Fruit fly (Drosophila melanogaster) whole organism, wandering third instar larva: ENCODE results near the gene CG6865.

Experiments
- Abd-B ChIP-seq: fragments of >200 bp; optimal IDR thresholded peaks from 2 replicates; lab custom pipeline; 2017; ENCODE audit warnings: missing biosample characterization, missing genetic modification characterization
- CG9705 ChIP-seq: fragments of 200-800 bp; sonication (Bioruptor generic); optimal IDR thresholded peaks from 2 replicates; lab custom pipeline; 2018; ENCODE audit warnings: missing biosample characterization, mild to moderate bottlenecking, missing genetic modification characterization
- CrebA ChIP-seq: fragments of 200-800 bp; sonication (Bioruptor generic); optimal IDR thresholded peaks from 2 replicates; lab custom pipeline; 2016; ENCODE audit warnings: missing biosample characterization, mild to moderate bottlenecking, missing genetic modification characterization, borderline replicate concordance
- Dfd ChIP-seq: fragments of >200 bp; optimal IDR thresholded peaks from 2 replicates; lab custom pipeline; 2017; ENCODE audit warnings: missing biosample characterization, missing genetic modification characterization
- Dif ChIP-seq: fragments of 200-275, 200-300 bp; sonication (Bioruptor generic); optimal IDR thresholded peaks from 2 replicates; lab custom pipeline; 2018; ENCODE audit warnings: missing biosample characterization, missing genetic modification characterization; ENCODE audit not compliant: partially characterized antibody
- Hnf4 ChIP-seq: fragments of 200-800 bp; sonication (Bioruptor generic); optimal IDR thresholded peaks from 2 replicates; lab custom pipeline; 2016; ENCODE audit warnings: missing biosample characterization, mild to moderate bottlenecking, missing genetic modification characterization
- Hr78 ChIP-seq: fragments of >200 bp; optimal IDR thresholded peaks from 2 replicates; lab custom pipeline; 2017; ENCODE audit warnings: missing biosample characterization, missing genetic modification characterization
- Jra ChIP-seq: sonication (Bioruptor generic); optimal IDR thresholded peaks from 2 replicates; lab custom pipeline; 2016; ENCODE audit warnings: missing biosample characterization, missing genetic modification characterization
- Mio ChIP-seq: sonication (Bioruptor generic); optimal IDR thresholded peaks from 2 replicates; lab custom pipeline; 2016; ENCODE audit warnings: missing biosample characterization, missing genetic modification characterization
- OdsH ChIP-seq: fragments of 200-800 bp; sonication (Bioruptor generic); optimal IDR thresholded peaks from 2 replicates; lab custom pipeline; 2016; ENCODE audit warnings: missing biosample characterization, mild to moderate bottlenecking, missing genetic modification characterization
- Rel ChIP-seq, 2 experiments: fragments of 200-800 bp; sonication (Bioruptor generic) in 1 of 2; optimal IDR thresholded peaks; 2 replicates in 1 of 2; 3 replicates in 1 of 2; lab custom pipeline; 2016 to 2019; ENCODE audit warnings: mild to moderate bottlenecking in 2 of 2, missing biosample characterization in 2 of 2, missing genetic modification characterization in 2 of 2, moderate library complexity in 1 of 2
- Sp1 ChIP-seq: fragments of 200-800 bp; sonication (Bioruptor generic); optimal IDR thresholded peaks from 3 replicates; lab custom pipeline; 2019; ENCODE audit warnings: missing biosample characterization, mild to moderate bottlenecking, missing genetic modification characterization, moderate library complexity
- Vsx2 ChIP-seq: fragments of 200-300, 225-300 bp; sonication (Bioruptor generic); optimal IDR thresholded peaks from 2 replicates; lab custom pipeline; 2018; ENCODE audit warnings: missing biosample characterization, missing genetic modification characterization; ENCODE audit not compliant: partially characterized antibody
- br ChIP-seq: fragments of 200-800 bp; sonication (Bioruptor generic); optimal IDR thresholded peaks from 2 replicates; lab custom pipeline; 2016; ENCODE audit warnings: missing biosample characterization, missing genetic modification characterization
- brk ChIP-seq: fragments of 200-800 bp; sonication (Bioruptor generic); optimal IDR thresholded peaks from 2 replicates; lab custom pipeline; 2016; ENCODE audit warnings: missing biosample characterization, mild to moderate bottlenecking, missing genetic modification characterization
- dl ChIP-seq, 2 experiments: fragments of 175-275, 200-275 bp in 1 of 2; fragments of 200-275 bp in 1 of 2; sonication (Bioruptor generic); optimal IDR thresholded peaks; lab custom pipeline; 2018; ENCODE audit warnings: mild to moderate bottlenecking in 2 of 2, missing biosample characterization in 2 of 2, missing genetic modification characterization in 2 of 2, moderate library complexity in 2 of 2; ENCODE audit not compliant: partially characterized antibody in 2 of 2, insufficient read depth in 1 of 2
- dmrt93B ChIP-seq: fragments of 200-800 bp; sonication (Bioruptor generic); optimal IDR thresholded peaks from 2 replicates; lab custom pipeline; 2018; ENCODE audit warnings: missing biosample characterization, mild to moderate bottlenecking, missing genetic modification characterization
- dsf ChIP-seq: sonication (Bioruptor generic); optimal IDR thresholded peaks from 2 replicates; lab custom pipeline; 2016; ENCODE audit warnings: missing biosample characterization, missing genetic modification characterization, borderline replicate concordance
- ey ChIP-seq: fragments of 200-800 bp; sonication (Bioruptor generic); optimal IDR thresholded peaks from 2 replicates; lab custom pipeline; 2016; ENCODE audit warnings: missing biosample characterization, missing genetic modification characterization
- fru ChIP-seq: fragments of 200-800 bp; sonication (Bioruptor generic); optimal IDR thresholded peaks from 3 replicates; lab custom pipeline; 2016; ENCODE audit warnings: missing biosample characterization, mild to moderate bottlenecking, missing genetic modification characterization
- h ChIP-seq: fragments of 200-800 bp; sonication (Bioruptor generic); optimal IDR thresholded peaks from 3 replicates; lab custom pipeline; 2016; ENCODE audit warnings: missing biosample characterization, mild to moderate bottlenecking, missing genetic modification characterization
- jim ChIP-seq: fragments of 175-275, 200-325 bp; sonication (Bioruptor generic); optimal IDR thresholded peaks from 2 replicates; lab custom pipeline; 2016; ENCODE audit warnings: missing biosample characterization, mild to moderate bottlenecking, missing genetic modification characterization
- lola ChIP-seq: fragments of >200 bp; optimal IDR thresholded peaks from 2 replicates; lab custom pipeline; 2017; ENCODE audit warnings: missing biosample characterization, missing genetic modification characterization
- pan ChIP-seq: fragments of >200 bp; optimal IDR thresholded peaks from 2 replicates; lab custom pipeline; 2017
- psq ChIP-seq: fragments of 200-800 bp; sonication (Bioruptor generic); optimal IDR thresholded peaks from 3 replicates; lab custom pipeline; 2017; ENCODE audit warnings: missing biosample characterization, mild to moderate bottlenecking, missing genetic modification characterization, moderate library complexity
- rgr ChIP-seq: fragments of 200-800 bp; sonication (Bioruptor generic); optimal IDR thresholded peaks from 3 replicates; lab custom pipeline; 2016; ENCODE audit warnings: missing biosample characterization, mild to moderate bottlenecking, missing genetic modification characterization
- sage ChIP-seq: fragments of 200-800 bp; sonication (Bioruptor generic); optimal IDR thresholded peaks from 2 replicates; lab custom pipeline; 2016; ENCODE audit warnings: missing biosample characterization, mild to moderate bottlenecking, missing genetic modification characterization
- sv ChIP-seq: fragments of 200-800 bp; sonication (Bioruptor generic); optimal IDR thresholded peaks from 3 replicates; lab custom pipeline; 2016; ENCODE audit warnings: missing biosample characterization, missing genetic modification characterization
- tai ChIP-seq: sonication (Bioruptor generic); optimal IDR thresholded peaks from 2 replicates; lab custom pipeline; 2016; ENCODE audit warnings: missing biosample characterization, missing genetic modification characterization
- usp ChIP-seq: fragments of >200 bp; optimal IDR thresholded peaks from 2 replicates; lab custom pipeline; 2017; ENCODE audit warnings: missing biosample characterization, missing genetic modification characterization
- woc ChIP-seq: sonication (Bioruptor generic); optimal IDR thresholded peaks from 2 replicates; lab custom pipeline; 2016; ENCODE audit warnings: missing biosample characterization, mild to moderate bottlenecking, missing genetic modification characterization

The CG6865 gene

DNA sequence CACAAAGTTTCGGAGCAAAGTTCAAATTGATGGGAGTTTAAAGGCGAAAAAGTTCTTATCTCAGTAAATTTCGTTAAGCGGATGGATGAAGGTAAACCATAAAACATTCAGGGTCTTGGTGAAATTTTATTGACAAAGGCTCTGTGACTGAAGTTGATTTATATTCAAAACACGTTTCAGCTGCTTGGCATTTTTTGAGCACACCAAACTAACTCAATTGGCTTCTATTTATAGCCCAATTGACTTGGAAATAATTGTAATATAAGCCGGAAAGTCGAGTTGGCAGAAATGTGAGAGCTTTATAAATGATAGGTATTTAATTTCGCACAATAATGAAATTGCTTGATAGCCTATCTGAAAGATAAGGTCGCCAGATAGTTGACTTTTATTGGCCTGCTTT, 46.7 kb upstream of the CG6865 start:
- TF ChIP-seq Hr78 (GFP tag; lab: Kevin White, UChicago) (no peak), woc (GFP tag; lab: Kevin White, UChicago) (no peak), tai (peak; percentile 6)

DNA sequence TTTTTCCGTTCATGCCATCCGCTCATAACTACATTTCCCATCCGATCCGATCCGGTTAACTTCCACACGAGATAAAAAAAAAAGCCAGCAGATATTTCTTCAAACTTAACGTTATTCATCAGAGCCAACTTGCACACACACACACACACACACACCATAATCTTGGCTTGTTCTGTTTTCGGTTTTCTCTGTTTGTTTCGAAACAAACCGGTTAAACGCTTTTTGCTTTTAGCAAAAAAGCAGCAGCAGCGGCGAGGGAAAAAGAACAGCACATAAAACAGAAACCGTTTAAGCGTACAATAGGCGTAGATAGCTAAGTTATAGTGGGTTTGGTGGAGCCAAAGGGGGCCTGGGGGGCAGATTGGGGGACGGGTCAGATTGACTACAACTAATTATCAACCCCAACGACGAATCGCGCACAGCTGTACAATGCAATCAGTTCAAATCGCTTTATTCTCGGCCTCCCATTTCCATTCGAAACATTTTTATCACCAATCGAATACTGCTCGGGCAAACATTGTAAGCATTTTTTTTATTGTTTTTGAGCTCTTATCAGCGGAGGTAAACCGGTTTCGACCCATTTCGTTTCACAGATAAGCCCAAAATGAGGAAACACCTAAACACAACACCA, 46.1 kb upstream of the CG6865 start:
- TF ChIP-seq Hnf4 (GFP tag; lab: Kevin White, UChicago) (no peak), CG9705 (GFP tag; lab: Kevin White, UChicago) (no peak), rgr (GFP tag; lab: Kevin White, UChicago) (no peak), pan (no peak), Dfd (GFP tag; lab: Kevin White, UChicago) (no peak), psq (GFP tag; lab: Kevin White, UChicago) (no peak), Sp1 (GFP tag; lab: Kevin White, UChicago) (no peak), sage (GFP tag; lab: Kevin White, UChicago) (no peak), Hr78 (GFP tag; lab: Kevin White, UChicago) (no peak), ey (GFP tag; lab: Kevin White, UChicago) (no peak), dsf (GFP tag; lab: Kevin White, UChicago) (no peak), OdsH (GFP tag; lab: Kevin White, UChicago) (no peak), dl (GFP tag; optimal IDR thresholded peaks at IDR 0.05; lab: Kevin White, UChicago; ENCODE audit: insufficient read depth in 1 of 2, partially characterized antibody in 2 of 2) (no peak)

DNA sequence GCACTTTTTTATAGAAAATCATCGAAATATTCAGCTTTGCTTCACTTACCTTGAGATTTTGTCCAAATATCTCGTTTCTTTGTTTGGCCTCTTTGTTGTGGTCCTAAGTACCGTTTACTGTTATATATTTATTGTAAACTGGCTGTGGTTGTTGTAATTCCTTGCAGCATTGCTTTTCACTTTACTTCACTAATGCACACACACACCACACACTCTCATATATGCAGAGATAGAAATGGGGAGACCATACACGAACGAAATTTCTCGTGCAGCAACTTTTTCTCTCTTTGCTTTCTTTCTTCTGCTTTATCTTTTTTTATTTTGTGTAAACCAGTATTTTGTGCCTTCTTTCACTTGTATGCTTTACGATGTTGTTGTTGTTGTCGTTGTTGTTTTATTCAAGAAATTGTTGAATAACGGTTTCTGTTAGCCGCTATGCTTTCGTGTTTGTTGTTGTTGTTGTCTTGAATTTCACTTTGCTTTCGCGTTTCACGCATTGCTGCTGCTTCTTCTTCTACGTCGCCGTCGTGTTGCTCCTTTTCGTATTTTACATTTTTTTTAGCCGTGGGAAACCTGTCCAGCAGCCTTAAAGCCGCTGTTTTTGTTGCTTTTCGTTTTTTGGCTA, 44.1 kb upstream of the CG6865 start:
- TF ChIP-seq psq (GFP tag; lab: Kevin White, UChicago) (peak; percentile 53), Vsx2 (GFP tag; lab: Kevin White, UChicago) (peak; percentile 19), jim (GFP tag; lab: Kevin White, UChicago) (peak; percentile 14), lola (GFP tag; lab: Kevin White, UChicago) (no peak)

DNA sequence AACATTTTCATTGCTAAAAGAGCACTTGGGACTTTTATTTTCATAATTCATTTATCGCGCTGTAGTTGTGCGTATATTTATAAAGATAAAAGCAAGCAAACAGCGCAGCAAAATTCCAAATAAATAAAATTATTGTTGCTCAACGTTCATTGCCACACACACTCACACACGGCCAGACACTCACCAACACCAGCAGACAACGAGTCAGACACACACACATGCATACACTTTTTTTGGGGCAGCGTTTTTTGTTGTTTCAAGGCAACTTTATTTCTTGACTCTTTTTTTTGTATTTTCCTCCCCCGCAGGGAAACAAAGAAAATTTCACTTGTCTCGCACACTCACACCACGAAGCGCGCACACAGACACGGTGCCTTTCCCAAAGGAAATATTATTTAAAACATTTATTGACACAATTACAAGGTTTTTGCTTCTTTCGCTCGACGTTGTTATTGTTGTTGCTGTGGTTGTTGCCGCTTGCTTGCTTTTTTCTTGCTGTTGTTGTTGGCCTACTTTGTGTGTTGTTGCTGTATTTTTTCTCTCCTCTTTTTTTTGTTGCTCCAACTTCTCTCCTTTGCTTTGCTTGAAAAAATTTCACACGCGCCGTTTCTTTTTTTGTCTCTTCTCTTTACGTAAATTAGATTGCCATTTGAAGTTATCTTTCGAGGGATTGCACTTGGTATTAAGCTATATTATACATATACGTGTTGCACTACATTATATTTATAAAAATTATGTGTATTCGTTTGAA, 43.4 kb upstream of the CG6865 start:
- TF ChIP-seq CrebA (GFP tag; lab: Kevin White, UChicago) (peak; percentile 64), dsf (GFP tag; lab: Kevin White, UChicago) (no peak), usp (GFP tag; lab: Kevin White, UChicago) (no peak), fru (GFP tag; lab: Kevin White, UChicago) (peak; percentile 23), psq (GFP tag; lab: Kevin White, UChicago) (peak; percentile 57), Dfd (GFP tag; lab: Kevin White, UChicago) (peak; percentile 21), pan (no peak), Dif (GFP tag; lab: Kevin White, UChicago) (peak; percentile 0), lola (GFP tag; lab: Kevin White, UChicago) (no peak), CG9705 (GFP tag; lab: Kevin White, UChicago) (no peak), Sp1 (GFP tag; lab: Kevin White, UChicago) (peak; percentile 19), br (GFP tag; lab: Kevin White, UChicago) (peak; percentile 30), ey (GFP tag; lab: Kevin White, UChicago) (no peak), Jra (no peak), Abd-B (GFP tag; lab: Kevin White, UChicago) (no peak), Hnf4 (GFP tag; lab: Kevin White, UChicago) (no peak), woc (GFP tag; lab: Kevin White, UChicago) (no peak), sv (GFP tag; lab: Kevin White, UChicago) (no peak), h (GFP tag; lab: Kevin White, UChicago) (no peak), Mio (GFP tag; lab: Kevin White, UChicago) (no peak), Hr78 (GFP tag; lab: Kevin White, UChicago) (no peak), dmrt93B (GFP tag; lab: Kevin White, UChicago) (no peak), Rel (GFP tag; optimal IDR thresholded peaks at IDR 0.05; lab: Kevin White, UChicago) (no peak), Rel (tag; optimal IDR thresholded peaks at IDR 0.05; lab: Kevin White, UChicago) (peak; percentile 43), brk (GFP tag; lab: Kevin White, UChicago) (peak; percentile 24), tai (no peak), jim (GFP tag; lab: Kevin White, UChicago) (peak; percentile 45), OdsH (GFP tag; lab: Kevin White, UChicago) (peak; percentile 13)
